Fruit fly (Drosophila melanogaster) whole organism: ENCODE data around the gene bru1.

Source experiments
- CG8478 ChIP-seq: fragments of >200 bp; optimal IDR thresholded peaks from 2 replicates; lab custom pipeline; 2018; ENCODE audit warnings: inconsistent platforms
- Dll ChIP-seq: fragments of >200 bp; optimal IDR thresholded peaks from 2 replicates; lab custom pipeline; 2017
- EcR ChIP-seq, 2 experiments: fragments of >200 bp; optimal IDR thresholded peaks; 2 replicates each; lab custom pipeline; 2017; ENCODE audit warnings: missing biosample characterization in 2 of 2, missing genetic modification characterization in 2 of 2, missing genetic modification reagents in 2 of 2
- pan ChIP-seq: fragments of >200 bp; optimal IDR thresholded peaks from 2 replicates; lab custom pipeline; 2017
- psq ChIP-seq: fragments of >200 bp; optimal IDR thresholded peaks from 2 replicates; lab custom pipeline; 2017
- usp ChIP-seq: fragments of >200 bp; optimal IDR thresholded peaks from 2 replicates; lab custom pipeline; 2017; ENCODE audit warnings: missing biosample characterization, missing genetic modification characterization, mixed read lengths

Gene bru1

dm6 chr2L:12174493-12175129, at the start of gene bru1:
TSS of gene bru1 (plus strand) at chr2L:12175004.
- TF ChIP-seq pan, result no peak
- TF ChIP-seq EcR (GFP tag; optimal IDR thresholded peaks at IDR 0.05; lab: Kevin White, UChicago), result no peak
- TF ChIP-seq psq (lab: Kevin White, UChicago), result no peak
- TF ChIP-seq CG8478 (lab: Kevin White, UChicago), result no peak
- no peak for TF ChIP-seq Dll (lab: Kevin White, UChicago)
- TF ChIP-seq usp (GFP tag; lab: Kevin White, UChicago), result no peak

- TF ChIP-seq Dll (lab: Kevin White, UChicago) (no peak), CG8478 (lab: Kevin White, UChicago) (no peak), pan (no peak), EcR (GFP tag; optimal IDR thresholded peaks at IDR 0.05; lab: Kevin White, UChicago) (no peak), psq (lab: Kevin White, UChicago) (no peak), usp (GFP tag; lab: Kevin White, UChicago) (no peak)
Observed at dm6 chr2L:12133275-12134124, 41.3 kb upstream of the bru1 start, which contains the start of gene rho-6. TSS of gene rho-6 (minus strand) at chr2L:12133411.

dm6 chr2L:12134125-12134378, 40.8 kb upstream of the bru1 start:
- TF ChIP-seq pan (no peak), psq (lab: Kevin White, UChicago) (no peak), CG8478 (lab: Kevin White, UChicago) (no peak), usp (GFP tag; lab: Kevin White, UChicago) (no peak), Dll (lab: Kevin White, UChicago) (no peak), EcR (GFP tag; optimal IDR thresholded peaks at IDR 0.05; lab: Kevin White, UChicago) (no peak)

dm6 chr2L:12137708-12138107, 37.1 kb upstream of the bru1 start, which contains the start of gene Gr33a:
TSS of gene Gr33a (plus strand) at chr2L:12138008.
- TF ChIP-seq psq (lab: Kevin White, UChicago) (no peak), pan (no peak), EcR (GFP tag; optimal IDR thresholded peaks at IDR 0.05; lab: Kevin White, UChicago) (no peak), CG8478 (lab: Kevin White, UChicago) (no peak), Dll (lab: Kevin White, UChicago) (no peak), usp (GFP tag; lab: Kevin White, UChicago) (no peak)

- TF ChIP-seq EcR (GFP tag; optimal IDR thresholded peaks at IDR 0.05; lab: Kevin White, UChicago) (no peak), CG8478 (lab: Kevin White, UChicago) (no peak), pan (no peak), psq (lab: Kevin White, UChicago) (no peak), usp (GFP tag; lab: Kevin White, UChicago) (no peak), Dll (lab: Kevin White, UChicago) (no peak)
Observed at dm6 chr2L:12142439-12142838, 32.4 kb upstream of the bru1 start, which contains the start of gene CG31760. TSS of gene CG31760 (plus strand) at chr2L:12142780.

dm6 chr2L:12161467-12161866, 13.3 kb upstream of the bru1 start, which contains the start of gene CG31861:
TSS of gene CG31861 (plus strand) at chr2L:12161767.
- TF ChIP-seq usp (GFP tag; lab: Kevin White, UChicago) (no peak), EcR (GFP tag; optimal IDR thresholded peaks at IDR 0.05; lab: Kevin White, UChicago) (no peak), Dll (lab: Kevin White, UChicago) (no peak), psq (lab: Kevin White, UChicago) (no peak), CG8478 (lab: Kevin White, UChicago) (no peak), pan (no peak)

dm6 chr2L:12163941-12164340, 10.9 kb upstream of the bru1 start, which contains the start of gene ZnT33D:
TSS of gene ZnT33D (plus strand) at chr2L:12164241.
- TF ChIP-seq pan (no peak), EcR (GFP tag; optimal IDR thresholded peaks at IDR 0.05; lab: Kevin White, UChicago) (no peak), usp (GFP tag; lab: Kevin White, UChicago) (no peak), psq (lab: Kevin White, UChicago) (no peak), CG8478 (lab: Kevin White, UChicago) (no peak), Dll (lab: Kevin White, UChicago) (no peak)

- TF ChIP-seq pan, result no peak
- TF ChIP-seq Dll (lab: Kevin White, UChicago), result no peak
- TF ChIP-seq psq (lab: Kevin White, UChicago), result no peak
- no peak for TF ChIP-seq usp (GFP tag; lab: Kevin White, UChicago)
- TF ChIP-seq EcR (GFP tag; optimal IDR thresholded peaks at IDR 0.05; lab: Kevin White, UChicago), result no peak
- no peak for TF ChIP-seq CG8478 (lab: Kevin White, UChicago)
Observed at dm6 chr2L:12170250-12170649, 4.6 kb upstream of the bru1 start, which contains the start of gene CG17217. TSS of gene CG17217 (plus strand) at chr2L:12170550.

- TF ChIP-seq Dll (lab: Kevin White, UChicago) (no peak), EcR (GFP tag; optimal IDR thresholded peaks at IDR 0.05; lab: Kevin White, UChicago) (no peak), psq (lab: Kevin White, UChicago) (no peak), usp (GFP tag; lab: Kevin White, UChicago) (no peak), pan (no peak), CG8478 (lab: Kevin White, UChicago) (no peak)
Observed at dm6 chr2L:12172536-12173234, 2.1 kb upstream of the bru1 start, which contains the start of the genes CG6583 and crok. TSS of gene CG6583 (minus strand) at chr2L:12172586. TSS of gene crok (plus strand) at chr2L:12172981.

dm6 chr2L:12177621-12178020, 2.8 kb downstream of the bru1 start, which contains the start of gene atilla:
TSS of gene atilla (minus strand) at chr2L:12177886.
- no peak for TF ChIP-seq Dll (lab: Kevin White, UChicago)
- no peak for TF ChIP-seq CG8478 (lab: Kevin White, UChicago)
- TF ChIP-seq usp (GFP tag; lab: Kevin White, UChicago), result no peak
- no peak for TF ChIP-seq pan
- no peak for TF ChIP-seq EcR (GFP tag; optimal IDR thresholded peaks at IDR 0.05; lab: Kevin White, UChicago)
